Fruit fly (Drosophila melanogaster): Measurements from ENCODE around the gene CG3345.
A peak's percentile ranks its signal among the peaks of the same experiment; 100 is the strongest.

- TF ChIP-seq Med (GFP tag) (peak; percentile 48), Tbp (GFP tag; optimal IDR thresholded peaks at IDR 0.05) (no peak), HLHmδ (GFP tag; optimal IDR thresholded peaks at IDR 0.05) (no peak), CG17802 (tag; optimal IDR thresholded peaks at IDR 0.05) (no peak), phol (tag; optimal IDR thresholded peaks at IDR 0.05) (no peak), psq (GFP tag; optimal IDR thresholded peaks at IDR 0.05) (no peak), ara (GFP tag; IDR thresholded peaks at IDR 0.05) (no peak), CG6813 (GFP tag; optimal IDR thresholded peaks at IDR 0.05) (no peak), Blimp-1 (GFP tag; optimal IDR thresholded peaks at IDR 0.05) (no peak), CG10979 (tag; optimal IDR thresholded peaks at IDR 0.05) (no peak), Bdp1 (GFP tag; optimal IDR thresholded peaks at IDR 0.05) (no peak)
Observed at dm6 chr2L:290373-290772, 21.5 kb downstream of the CG3345 start.
